Worm (Caenorhabditis elegans) whole organism, L4/young adult: ENCODE measurements around the gene pgm-3.

Source experiments
- W03F9.2 ChIP-seq: fragments of 150-350 bp; optimal IDR thresholded peaks from 2 replicates; lab custom pipeline; 2014; ENCODE audit warnings: missing biosample characterization, missing genetic modification characterization
- dao-5 ChIP-seq: sonication (generic microtip); optimal IDR thresholded peaks from 2 replicates; lab custom pipeline; 2016; ENCODE audit warnings: missing genotype, missing genetic modification characterization, moderate library complexity, missing compliant biosample characterization
- him-1 ChIP-seq: sonication (generic microtip); optimal IDR thresholded peaks from 2 replicates; lab custom pipeline; 2016; ENCODE audit warnings: missing genotype, missing genetic modification reagents, missing genetic modification characterization, missing compliant biosample characterization

DNA sequence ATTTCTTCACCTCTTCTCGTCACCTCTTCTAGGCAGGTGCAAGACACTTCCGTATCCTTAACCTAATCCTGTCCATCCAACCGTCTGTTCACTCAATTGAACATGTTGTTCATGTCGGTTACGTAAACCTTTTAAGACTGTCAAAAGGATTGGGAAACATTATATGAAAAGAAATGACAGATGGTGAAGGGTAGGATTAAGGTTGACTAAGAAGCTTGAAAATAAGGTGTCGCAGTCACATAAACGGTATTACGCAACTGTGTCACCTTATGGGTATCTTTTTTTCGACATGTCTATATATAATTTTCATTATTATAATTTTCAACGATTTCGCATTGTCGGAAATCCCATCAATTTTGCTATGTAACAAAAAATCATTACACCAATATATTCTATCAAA, 2.7 kb upstream of the pgm-3 start:
- no peak for TF ChIP-seq W03F9.2 (tag; lab: Kevin White, UChicago)
- TF ChIP-seq him-1 (tag; lab: Kevin White, UChicago) = no peak
- no peak for TF ChIP-seq dao-5
